Worm (Caenorhabditis elegans) whole organism, mixed stage, embryonic: Measurements from ENCODE around the gene btb-12.

Experiments used
- blmp-1 ChIP-seq: fragments of 150-350 bp; optimal IDR thresholded peaks from 2 replicates; lab custom pipeline; 2014; ENCODE audit warnings: missing biosample characterization, missing genetic modification characterization
- elt-3 ChIP-seq: fragments of 150-350 bp; optimal IDR thresholded peaks from 2 replicates; lab custom pipeline; 2014; ENCODE audit warnings: missing biosample characterization, missing genetic modification characterization
- lin-13 ChIP-seq: fragments of 150-350 bp; optimal IDR thresholded peaks from 2 replicates; lab custom pipeline; 2014; ENCODE audit warnings: missing biosample characterization, missing genetic modification characterization
- lin-32 ChIP-seq: fragments of 200-800 bp; sonication (Bioruptor generic); optimal IDR thresholded peaks from 2 replicates; lab custom pipeline; 2018; ENCODE audit warnings: mild to moderate bottlenecking, missing genetic modification characterization, missing compliant biosample characterization
- mab-5 ChIP-seq: fragments of 150-350 bp; optimal IDR thresholded peaks from 2 replicates; lab custom pipeline; 2014; ENCODE audit warnings: missing biosample characterization, missing genetic modification characterization
- mep-1 ChIP-seq: fragments of 150-350 bp; optimal IDR thresholded peaks from 2 replicates; lab custom pipeline; 2017; ENCODE audit warnings: missing biosample characterization, missing genetic modification reagents, missing genetic modification characterization, inconsistent platforms
- nhr-12 ChIP-seq: fragments of 150-350 bp; optimal IDR thresholded peaks from 2 replicates; lab custom pipeline; 2014; ENCODE audit warnings: missing biosample characterization, missing genetic modification characterization
- nhr-2 ChIP-seq: fragments of 150-350 bp; optimal IDR thresholded peaks from 2 replicates; lab custom pipeline; 2014; ENCODE audit warnings: missing biosample characterization, missing genetic modification characterization
- nhr-237 ChIP-seq: fragments of 150-350 bp; optimal IDR thresholded peaks from 2 replicates; lab custom pipeline; 2014; ENCODE audit warnings: missing biosample characterization, missing genetic modification characterization
- nhr-28 ChIP-seq: fragments of 150-350 bp; optimal IDR thresholded peaks from 2 replicates; lab custom pipeline; 2014; ENCODE audit warnings: missing biosample characterization, missing genetic modification characterization
- pha-4 ChIP-seq: fragments of 150-350 bp; optimal IDR thresholded peaks from 2 replicates; lab custom pipeline; 2018; ENCODE audit warnings: missing biosample characterization, missing genetic modification reagents, missing genetic modification characterization
- unc-39 ChIP-seq: fragments of 150-350 bp; optimal IDR thresholded peaks from 2 replicates; lab custom pipeline; 2014; ENCODE audit warnings: missing biosample characterization, missing genetic modification characterization
- unc-62 ChIP-seq: fragments of 150-350 bp; optimal IDR thresholded peaks from 2 replicates; lab custom pipeline; 2014; ENCODE audit warnings: missing biosample characterization, missing genetic modification reagents, missing genetic modification characterization

DNA sequence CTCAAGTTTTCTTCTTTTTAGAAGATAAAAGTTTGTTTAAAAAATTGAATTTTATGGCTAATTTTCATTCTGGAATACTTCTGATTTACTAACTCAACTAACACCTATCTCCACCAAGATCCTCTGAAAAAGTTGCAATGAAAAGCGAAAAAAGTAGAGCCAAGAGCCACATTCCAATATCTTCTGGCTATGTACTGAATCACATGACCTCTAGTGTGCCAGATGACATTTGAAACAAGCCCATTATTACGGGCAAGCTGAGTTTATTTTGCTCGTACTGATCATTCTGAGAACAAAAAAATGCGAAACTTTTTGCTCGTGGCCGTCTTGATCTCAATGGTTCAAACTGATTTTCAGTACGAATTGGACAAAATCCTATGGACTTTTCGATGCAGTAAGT is 24.1 kb downstream of the btb-12 start, which contains the start of gene irld-36:
- TF ChIP-seq lin-32 (GFP tag; lab: Kevin White, UChicago) (no peak), blmp-1 (tag; lab: Kevin White, UChicago) (no peak), lin-13 (tag; lab: Kevin White, UChicago) (no peak), nhr-237 (tag; lab: Kevin White, UChicago) (no peak), nhr-12 (tag; lab: Kevin White, UChicago) (no peak), pha-4 (tag; lab: Kevin White, UChicago) (no peak), nhr-28 (tag; lab: Kevin White, UChicago) (no peak), mab-5 (tag; lab: Kevin White, UChicago) (no peak), unc-62 (no peak), mep-1 (no peak), unc-39 (tag; lab: Kevin White, UChicago) (no peak), nhr-2 (tag; lab: Kevin White, UChicago) (no peak), elt-3 (tag; lab: Kevin White, UChicago) (no peak)
